Worm (Caenorhabditis elegans) whole organism, late embryonic: ENCODE data around the gene sas-7.

ENCODE experiments used
- F13H6.1 ChIP-seq: sonication (generic microtip); optimal IDR thresholded peaks from 2 replicates; lab custom pipeline; 2016; ENCODE audit warnings: missing genetic modification characterization, missing compliant biosample characterization
- K02D7.2 ChIP-seq: sonication (generic microtip); optimal IDR thresholded peaks from 2 replicates; lab custom pipeline; 2017; ENCODE audit warnings: mild to moderate bottlenecking, missing genetic modification characterization, missing compliant biosample characterization
- K09A11.1 ChIP-seq: sonication (generic microtip); optimal IDR thresholded peaks from 2 replicates; lab custom pipeline; 2017; ENCODE audit warnings: antibody characterized with exemption, mild to moderate bottlenecking, missing genetic modification characterization, missing compliant biosample characterization; ENCODE audit not compliant: insufficient read depth
- T23F11.4 ChIP-seq: fragments of 200-800 bp; sonication (Bioruptor generic); optimal IDR thresholded peaks from 2 replicates; lab custom pipeline; 2018; ENCODE audit warnings: mild to moderate bottlenecking, missing genetic modification characterization, missing compliant biosample characterization
- ahr-1 ChIP-seq: sonication (generic microtip); optimal IDR thresholded peaks from 2 replicates; lab custom pipeline; 2016; ENCODE audit warnings: missing genetic modification characterization, missing compliant biosample characterization
- ama-1 ChIP-seq: fragments of 150-350 bp; optimal IDR thresholded peaks from 2 replicates; lab custom pipeline; 2014
- ceh-18 ChIP-seq: sonication (generic microtip); optimal IDR thresholded peaks from 2 replicates; lab custom pipeline; 2016; ENCODE audit warnings: missing genetic modification characterization, missing compliant biosample characterization
- ceh-19 ChIP-seq: fragments of 200-800 bp; sonication (Bioruptor generic); optimal IDR thresholded peaks from 2 replicates; lab custom pipeline; 2018; ENCODE audit warnings: mild to moderate bottlenecking, missing genetic modification characterization, missing compliant biosample characterization
- ceh-2 ChIP-seq: sonication (generic microtip); optimal IDR thresholded peaks from 2 replicates; lab custom pipeline; 2016; ENCODE audit warnings: missing genotype, missing genetic modification characterization, missing compliant biosample characterization
- ceh-30 ChIP-seq: fragments of 150-350 bp; optimal IDR thresholded peaks from 2 replicates; lab custom pipeline; 2014; ENCODE audit warnings: missing biosample characterization, missing genetic modification characterization
- ceh-34 ChIP-seq: sonication (generic microtip); optimal IDR thresholded peaks from 2 replicates; lab custom pipeline; 2016; ENCODE audit warnings: mild to moderate bottlenecking, missing genetic modification characterization, missing compliant biosample characterization
- ceh-6 ChIP-seq: fragments of 200-800 bp; sonication (Bioruptor generic); optimal IDR thresholded peaks from 2 replicates; lab custom pipeline; 2018; ENCODE audit warnings: mild to moderate bottlenecking, missing genetic modification characterization, missing compliant biosample characterization
- ceh-9 ChIP-seq: sonication (generic microtip); optimal IDR thresholded peaks from 2 replicates; lab custom pipeline; 2016; ENCODE audit warnings: mild to moderate bottlenecking, missing genetic modification characterization, inconsistent platforms, missing compliant biosample characterization
- dmd-4 ChIP-seq: sonication (generic microtip); optimal IDR thresholded peaks from 2 replicates; lab custom pipeline; 2016; ENCODE audit warnings: borderline replicate concordance, missing genetic modification characterization, missing compliant biosample characterization
- elt-2 ChIP-seq: sonication (generic microtip); optimal IDR thresholded peaks from 2 replicates; lab custom pipeline; 2016; ENCODE audit warnings: missing genetic modification reagents, missing genetic modification characterization, missing compliant biosample characterization
- eyg-1 ChIP-seq: sonication (generic microtip); optimal IDR thresholded peaks from 2 replicates; lab custom pipeline; 2016; ENCODE audit warnings: missing genotype, missing genetic modification characterization, missing compliant biosample characterization
- fax-1 ChIP-seq: sonication (generic microtip); optimal IDR thresholded peaks from 2 replicates; lab custom pipeline; 2016; ENCODE audit warnings: missing genotype, missing genetic modification characterization, missing compliant biosample characterization
- gmeb-2 ChIP-seq: sonication (generic microtip); optimal IDR thresholded peaks from 2 replicates; lab custom pipeline; 2016; ENCODE audit warnings: missing genetic modification characterization, inconsistent platforms, missing compliant biosample characterization
- hlh-30 ChIP-seq: sonication (generic microtip); optimal IDR thresholded peaks from 2 replicates; lab custom pipeline; 2017; ENCODE audit warnings: antibody characterized with exemption, missing genetic modification characterization, missing compliant biosample characterization; ENCODE audit not compliant: insufficient read depth
- lim-6 ChIP-seq: sonication (generic microtip); optimal IDR thresholded peaks from 2 replicates; lab custom pipeline; 2016; ENCODE audit warnings: missing genetic modification characterization, missing compliant biosample characterization
- lin-11 ChIP-seq: fragments of 200-800 bp; sonication (Bioruptor generic); optimal IDR thresholded peaks from 2 replicates; lab custom pipeline; 2018; ENCODE audit warnings: mild to moderate bottlenecking, missing genetic modification characterization, missing compliant biosample characterization
- mec-3 ChIP-seq: sonication (generic microtip); optimal IDR thresholded peaks from 2 replicates; lab custom pipeline; 2016; ENCODE audit warnings: borderline replicate concordance, missing genetic modification characterization, missing compliant biosample characterization
- nfya-1 ChIP-seq: sonication (generic microtip); optimal IDR thresholded peaks from 2 replicates; lab custom pipeline; 2017; ENCODE audit warnings: missing genetic modification characterization, mild to moderate bottlenecking, missing compliant biosample characterization, antibody characterized with exemption, moderate library complexity
- npax-4 ChIP-seq: sonication (generic microtip); optimal IDR thresholded peaks from 2 replicates; lab custom pipeline; 2016; ENCODE audit warnings: missing genetic modification characterization, missing compliant biosample characterization
- pat-9 ChIP-seq: fragments of 200-800 bp; sonication (Bioruptor generic); optimal IDR thresholded peaks from 2 replicates; lab custom pipeline; 2018; ENCODE audit warnings: mild to moderate bottlenecking, missing genetic modification characterization, moderate library complexity, missing compliant biosample characterization
- pha-2 ChIP-seq: sonication (generic microtip); optimal IDR thresholded peaks from 2 replicates; lab custom pipeline; 2017; ENCODE audit warnings: mild to moderate bottlenecking, missing genetic modification characterization, missing compliant biosample characterization
- pha-4 ChIP-seq: fragments of 150-350 bp; optimal IDR thresholded peaks from 2 replicates; lab custom pipeline; 2018; ENCODE audit warnings: missing biosample characterization, missing genetic modification reagents, missing genetic modification characterization
- ref-2 ChIP-seq: sonication (generic microtip); optimal IDR thresholded peaks from 2 replicates; lab custom pipeline; 2016; ENCODE audit warnings: missing genetic modification characterization, missing compliant biosample characterization
- sdc-2 ChIP-seq: sonication (generic microtip); optimal IDR thresholded peaks from 2 replicates; lab custom pipeline; 2016; ENCODE audit warnings: missing genotype, missing genetic modification characterization, missing compliant biosample characterization
- sox-4 ChIP-seq: sonication (generic microtip); optimal IDR thresholded peaks from 2 replicates; lab custom pipeline; 2017; ENCODE audit warnings: mild to moderate bottlenecking, missing genetic modification characterization, inconsistent platforms, missing compliant biosample characterization
- syd-9 ChIP-seq: sonication (generic microtip); optimal IDR thresholded peaks from 2 replicates; lab custom pipeline; 2016; ENCODE audit warnings: mild to moderate bottlenecking, missing genetic modification characterization, moderate library complexity, missing compliant biosample characterization
- ttx-3 ChIP-seq: sonication (generic microtip); optimal IDR thresholded peaks from 2 replicates; lab custom pipeline; 2016; ENCODE audit warnings: missing genetic modification reagents, missing genetic modification characterization, missing compliant biosample characterization
- unc-3 ChIP-seq, 2 experiments: fragments of 200-800 bp in 1 of 2; sonication (Bioruptor generic) in 1 of 2; sonication (generic microtip) in 1 of 2; conservative IDR thresholded peaks in 1 of 2; optimal IDR thresholded peaks in 1 of 2; 2 replicates each; pipeline versions ENCODE4 v1.3.6 to Lab custom; 2016 to 2022; ENCODE audit warnings: missing compliant biosample characterization in 2 of 2, missing genetic modification characterization in 2 of 2, missing genetic modification reagents in 1 of 2
- unc-55 ChIP-seq: sonication (generic microtip); optimal IDR thresholded peaks from 2 replicates; lab custom pipeline; 2017; ENCODE audit warnings: missing biosample characterization, missing genetic modification reagents, missing genetic modification characterization
- zip-5 ChIP-seq: sonication (generic microtip); optimal IDR thresholded peaks from 2 replicates; lab custom pipeline; 2016; ENCODE audit warnings: missing genetic modification characterization, missing compliant biosample characterization
- ztf-16 ChIP-seq: sonication (generic microtip); optimal IDR thresholded peaks from 2 replicates; lab custom pipeline; 2017; ENCODE audit warnings: missing genetic modification characterization, missing compliant biosample characterization

sas-7 gene

ce11 chrIII:10347049-10347448, 26.2 kb downstream of the sas-7 start, which contains the start of gene tbx-8:
Gene tbx-8, plus strand, starts transcription at chrIII:10347349.
- no peak for TF ChIP-seq ceh-2 (tag; lab: Kevin White, UChicago)
- TF ChIP-seq gmeb-2 (tag; lab: Kevin White, UChicago), result no peak
- no peak for TF ChIP-seq ceh-30
- TF ChIP-seq mec-3 (tag; lab: Kevin White, UChicago), result no peak

ce11 chrIII:10351595-10352207, 30.9 kb downstream of the sas-7 start, which contains the start of gene T07C4.3:
Gene T07C4.3, plus strand, starts transcription at chrIII:10352157.
- TF ChIP-seq T23F11.4 (GFP tag; lab: Kevin White, UChicago), result no peak
- no peak for TF ChIP-seq pat-9
- TF ChIP-seq lin-11 (tag; lab: Kevin White, UChicago), result no peak
- no peak for TF ChIP-seq fax-1 (tag; lab: Kevin White, UChicago)
- no peak for TF ChIP-seq ama-1 (lab: Kevin White, UChicago)
- no peak for TF ChIP-seq ceh-9 (tag; lab: Kevin White, UChicago)

- TF ChIP-seq sox-4 (tag; lab: Kevin White, UChicago) (no peak), elt-2 (tag; lab: Kevin White, UChicago) (no peak), zip-5 (tag; lab: Kevin White, UChicago) (no peak), dmd-4 (tag; lab: Kevin White, UChicago) (no peak), hlh-30 (no peak), lim-6 (no peak), ahr-1 (no peak), nfya-1 (tag; lab: Kevin White, UChicago) (no peak), gmeb-2 (tag; lab: Kevin White, UChicago) (no peak), K09A11.1 (tag; lab: Kevin White, UChicago) (no peak), F13H6.1 (tag; lab: Kevin White, UChicago) (no peak)
- TF ChIP-seq, all 69 proteins: peak for 0
Measured at ce11 chrIII:10353423-10353822, 32.6 kb downstream of the sas-7 start.

ce11 chrIII:10354591-10354990, 33.8 kb downstream of the sas-7 start:
- TF ChIP-seq ceh-6 (GFP tag; lab: Kevin White, UChicago) (no peak), npax-4 (tag; lab: Kevin White, UChicago) (no peak), sox-4 (tag; lab: Kevin White, UChicago) (no peak), ahr-1 (no peak), unc-55 (GFP tag; lab: Kevin White, UChicago) (no peak), ceh-34 (tag; lab: Kevin White, UChicago) (no peak), fax-1 (tag; lab: Kevin White, UChicago) (no peak), syd-9 (no peak), ceh-19 (GFP tag; lab: Kevin White, UChicago) (no peak), ceh-18 (tag; lab: Kevin White, UChicago) (no peak), ztf-16 (tag; lab: Kevin White, UChicago) (no peak), gmeb-2 (tag; lab: Kevin White, UChicago) (no peak), ttx-3 (no peak), lin-11 (tag; lab: Kevin White, UChicago) (no peak), eyg-1 (tag; lab: Kevin White, UChicago) (no peak)

ce11 chrIII:10355382-10355781, 34.6 kb downstream of the sas-7 start, which contains the start of gene spp-1:
Gene spp-1, minus strand, starts transcription at chrIII:10355668.
- TF ChIP-seq ref-2 (tag; lab: Kevin White, UChicago) (no peak), K02D7.2 (tag; lab: Kevin White, UChicago) (no peak), pha-2 (tag; lab: Kevin White, UChicago) (no peak), T23F11.4 (GFP tag; lab: Kevin White, UChicago) (no peak), hlh-30 (no peak), sdc-2 (tag; lab: Kevin White, UChicago) (no peak), unc-3 (GFP tag; conservative IDR thresholded peaks at IDR 0.05; lab: Robert Waterston, UW) (no peak), unc-3 (tag; optimal IDR thresholded peaks at IDR 0.05; lab: Kevin White, UChicago) (no peak), pha-4 (tag; lab: Kevin White, UChicago) (no peak), gmeb-2 (tag; lab: Kevin White, UChicago) (no peak)
- TF ChIP-seq, all 69 proteins: peak for 0
